Worm (Caenorhabditis elegans) whole organism, L2 larva: ENCODE measurements around the gene sra-2.

Experiments used
- ceh-82 ChIP-seq: fragments of 150-350 bp; optimal IDR thresholded peaks from 2 replicates; lab custom pipeline; 2014; ENCODE audit warnings: missing biosample characterization, missing genetic modification characterization
- egl-27 ChIP-seq: sonication (generic microtip); optimal IDR thresholded peaks from 3 replicates; lab custom pipeline; 2017; ENCODE audit warnings: missing biosample characterization, missing genetic modification reagents, missing genetic modification characterization
- elt-3 ChIP-seq: sonication (generic microtip); optimal IDR thresholded peaks from 2 replicates; lab custom pipeline; 2017; ENCODE audit warnings: missing biosample characterization, missing genetic modification characterization
- nhr-11 ChIP-seq: fragments of 150-350 bp; optimal IDR thresholded peaks from 2 replicates; lab custom pipeline; 2014; ENCODE audit warnings: missing biosample characterization, missing genetic modification characterization
- nhr-12 ChIP-seq: fragments of 150-350 bp; optimal IDR thresholded peaks from 2 replicates; lab custom pipeline; 2014; ENCODE audit warnings: missing biosample characterization, missing genetic modification characterization
- skn-1 ChIP-seq: sonication (generic microtip); optimal IDR thresholded peaks from 2 replicates; lab custom pipeline; 2017; ENCODE audit warnings: missing biosample characterization, missing genetic modification characterization
- sma-3 ChIP-seq: sonication (generic microtip); optimal IDR thresholded peaks from 2 replicates; lab custom pipeline; 2016; ENCODE audit warnings: missing genetic modification reagents, missing genetic modification characterization, missing compliant biosample characterization
- ztf-4 ChIP-seq: fragments of 150-350 bp; optimal IDR thresholded peaks from 2 replicates; lab custom pipeline; 2014; ENCODE audit warnings: missing biosample characterization, missing genetic modification characterization

ce11 chrII:9566045-9566444, 37.5 kb downstream of the sra-2 start:
- TF ChIP-seq nhr-12 (tag; lab: Kevin White, UChicago), result no peak
- TF ChIP-seq ceh-82, result no peak
- TF ChIP-seq skn-1 (tag; lab: Kevin White, UChicago), result no peak
- peak; percentile 51 for TF ChIP-seq egl-27
- TF ChIP-seq elt-3 (tag; lab: Kevin White, UChicago), result no peak
- TF ChIP-seq ztf-4, result no peak
- TF ChIP-seq sma-3 (GFP tag; lab: Kevin White, UChicago), result peak; percentile 46
- TF ChIP-seq nhr-11 (tag; lab: Kevin White, UChicago), result peak; percentile 26
